Worm (Caenorhabditis elegans) whole organism, L3 larva: ENCODE results near the gene srn-1.

ENCODE experiments used
- nfya-1 ChIP-seq: sonication (generic microtip); optimal IDR thresholded peaks from 2 replicates; lab custom pipeline; 2017; ENCODE audit warnings: missing genetic modification characterization, mild to moderate bottlenecking, missing compliant biosample characterization, antibody characterized with exemption, moderate library complexity; ENCODE audit not compliant: insufficient read depth
- nhr-237 ChIP-seq: fragments of 150-350 bp; optimal IDR thresholded peaks from 2 replicates; lab custom pipeline; 2014; ENCODE audit warnings: missing biosample characterization, missing genetic modification characterization
- unc-39 ChIP-seq: sonication (generic microtip); optimal IDR thresholded peaks from 4 replicates; lab custom pipeline; 2017; ENCODE audit warnings: missing biosample characterization, missing genetic modification characterization
- unc-62 ChIP-seq: fragments of 150-350 bp; sonication (generic microtip); optimal IDR thresholded peaks from 4 replicates; lab custom pipeline; 2014; ENCODE audit warnings: missing biosample characterization, missing genetic modification reagents, missing genetic modification characterization

- TF ChIP-seq nhr-237 = no peak
- no peak for TF ChIP-seq unc-39 (tag; lab: Kevin White, UChicago)
- no peak for TF ChIP-seq nfya-1 (tag; lab: Kevin White, UChicago)
- TF ChIP-seq unc-62 (GFP tag; lab: Kevin White, UChicago) = no peak
Measured at ce11 chrV:6319358-6319757, 33.1 kb upstream of the srn-1 start.
